Worm (Caenorhabditis elegans) whole organism, midembryonic: Measurements from ENCODE around the gene Y46E12BL.2.
A peak's percentile ranks its signal among the peaks of the same experiment; 100 is the strongest.

Experiments
- T22C8.4 ChIP-seq: fragments of 200-800 bp; sonication (Bioruptor generic); IDR thresholded peaks from 2 replicates; pipeline ENCODE4 v1.3.6; 2022; ENCODE audit warnings: missing genetic modification characterization, missing compliant biosample characterization
- cog-1 ChIP-seq: sonication (generic microtip); optimal IDR thresholded peaks from 2 replicates; lab custom pipeline; 2016; ENCODE audit warnings: missing genetic modification characterization, missing compliant biosample characterization
- flt-1 ChIP-seq: fragments of 200-800 bp; sonication (Bioruptor generic); IDR thresholded peaks from 2 replicates; pipeline ENCODE4 v1.3.6; 2022; ENCODE audit warnings: missing genetic modification characterization, missing compliant biosample characterization
- klf-2 ChIP-seq: fragments of 200-800 bp; sonication (Bioruptor generic); conservative IDR thresholded peaks from 2 replicates; pipeline ENCODE4 v1.3.6; 2022; ENCODE audit warnings: missing genetic modification reagents, missing genetic modification characterization, missing compliant biosample characterization
- med-1 ChIP-seq: sonication (generic microtip); optimal IDR thresholded peaks from 2 replicates; lab custom pipeline; 2017; ENCODE audit warnings: missing genetic modification characterization, mild to moderate bottlenecking, missing compliant biosample characterization, antibody characterized with exemption, missing genetic modification reagents; ENCODE audit not compliant: insufficient read depth
- ref-1 ChIP-seq: fragments of 200-800 bp; sonication (Bioruptor generic); conservative IDR thresholded peaks from 2 replicates; pipeline ENCODE4 v1.3.6; 2022; ENCODE audit warnings: missing genetic modification reagents, missing genetic modification characterization, missing compliant biosample characterization
- tab-1 ChIP-seq: fragments of 200-800 bp; sonication (Bioruptor generic); IDR thresholded peaks from 2 replicates; pipeline ENCODE4 v1.3.6; 2022; ENCODE audit warnings: missing genetic modification characterization, missing compliant biosample characterization
- ztf-23 ChIP-seq: fragments of 200-800 bp; sonication (Bioruptor generic); IDR thresholded peaks from 2 replicates; pipeline ENCODE4 v1.3.6; 2022; ENCODE audit warnings: missing genetic modification reagents, missing genetic modification characterization, missing compliant biosample characterization
- ztf-29 ChIP-seq: fragments of 200-800 bp; sonication (Bioruptor generic); IDR thresholded peaks from 2 replicates; pipeline ENCODE4 v1.3.6; 2022; ENCODE audit warnings: missing genetic modification reagents, missing genetic modification characterization, missing compliant biosample characterization

Y46E12BL.2 gene

ce11 chrII:15232705-15233104 is at the start of gene Y46E12BL.2:
Gene Y46E12BL.2, plus strand, starts transcription at chrII:15232947.
- TF ChIP-seq T22C8.4 (no peak), klf-2 (GFP tag; lab: Robert Waterston, UW) (no peak), tab-1 (no peak), ztf-23 (GFP tag; lab: Robert Waterston, UW) (peak; percentile 70; the same call in 1 of the 2 replicates), cog-1 (peak; percentile 13), flt-1 (GFP tag; lab: Robert Waterston, UW) (peak; percentile 55; the same call in 1 of the 2 replicates), ztf-29 (GFP tag; lab: Robert Waterston, UW) (0 out of 2 replicates have a peak, but pooled peaks have one; percentile 53), ref-1 (GFP tag; lab: Robert Waterston, UW) (no peak), med-1 (GFP tag; lab: Kevin White, UChicago) (no peak)

ce11 chrII:15183139-15183538 is 49.6 kb upstream of the Y46E12BL.2 start, which contains the start of gene gst-34:
Gene gst-34, minus strand, starts transcription at chrII:15183239.
- TF ChIP-seq cog-1 (no peak), ztf-23 (GFP tag; lab: Robert Waterston, UW) (no peak), tab-1 (no peak), T22C8.4 (no peak), flt-1 (GFP tag; lab: Robert Waterston, UW) (no peak), ref-1 (GFP tag; lab: Robert Waterston, UW) (no peak), med-1 (GFP tag; lab: Kevin White, UChicago) (no peak), ztf-29 (GFP tag; lab: Robert Waterston, UW) (no peak), klf-2 (GFP tag; lab: Robert Waterston, UW) (no peak)

ce11 chrII:15185289-15185688 is 47.5 kb upstream of the Y46E12BL.2 start, which contains the start of gene gst-35:
Gene gst-35, minus strand, starts transcription at chrII:15185389.
- TF ChIP-seq ref-1 (GFP tag; lab: Robert Waterston, UW), result no peak
- TF ChIP-seq flt-1 (GFP tag; lab: Robert Waterston, UW), result no peak
- no peak for TF ChIP-seq tab-1
- TF ChIP-seq klf-2 (GFP tag; lab: Robert Waterston, UW), result no peak
- no peak for TF ChIP-seq T22C8.4
- TF ChIP-seq med-1 (GFP tag; lab: Kevin White, UChicago), result no peak
- no peak for TF ChIP-seq cog-1
- TF ChIP-seq ztf-23 (GFP tag; lab: Robert Waterston, UW), result no peak
- no peak for TF ChIP-seq ztf-29 (GFP tag; lab: Robert Waterston, UW)

- TF ChIP-seq ztf-29 (GFP tag; lab: Robert Waterston, UW), result no peak
- TF ChIP-seq klf-2 (GFP tag; lab: Robert Waterston, UW), result no peak
- TF ChIP-seq ztf-23 (GFP tag; lab: Robert Waterston, UW), result no peak
- TF ChIP-seq med-1 (GFP tag; lab: Kevin White, UChicago), result no peak
Measured at ce11 chrII:15189956-15190355, 42.8 kb upstream of the Y46E12BL.2 start.

- TF ChIP-seq ztf-29 (GFP tag; lab: Robert Waterston, UW) (no peak), T22C8.4 (no peak), flt-1 (GFP tag; lab: Robert Waterston, UW) (no peak), tab-1 (no peak), cog-1 (no peak), ref-1 (GFP tag; lab: Robert Waterston, UW) (no peak), klf-2 (GFP tag; lab: Robert Waterston, UW) (no peak)
Measured at ce11 chrII:15190971-15191370, 41.8 kb upstream of the Y46E12BL.2 start.

- TF ChIP-seq med-1 (GFP tag; lab: Kevin White, UChicago) (no peak), klf-2 (GFP tag; lab: Robert Waterston, UW) (no peak), T22C8.4 (no peak), ztf-29 (GFP tag; lab: Robert Waterston, UW) (no peak)
Measured at ce11 chrII:15193961-15194360, 38.8 kb upstream of the Y46E12BL.2 start.

ce11 chrII:15195346-15195745 is 37.4 kb upstream of the Y46E12BL.2 start:
- TF ChIP-seq ztf-23 (GFP tag; lab: Robert Waterston, UW) (no peak), tab-1 (no peak), cog-1 (no peak), klf-2 (GFP tag; lab: Robert Waterston, UW) (no peak), T22C8.4 (no peak)

- no peak for TF ChIP-seq tab-1
Measured at ce11 chrII:15196433-15196832, 36.3 kb upstream of the Y46E12BL.2 start, which contains the start of gene spsb-1. Gene spsb-1, plus strand, starts transcription at chrII:15196733.

ce11 chrII:15197500-15197899 is 35.2 kb upstream of the Y46E12BL.2 start:
- no peak for TF ChIP-seq T22C8.4
- TF ChIP-seq med-1 (GFP tag; lab: Kevin White, UChicago), result no peak
- no peak for TF ChIP-seq klf-2 (GFP tag; lab: Robert Waterston, UW)
- TF ChIP-seq ztf-29 (GFP tag; lab: Robert Waterston, UW), result no peak
- TF ChIP-seq tab-1, result no peak
- no peak for TF ChIP-seq cog-1
- TF ChIP-seq flt-1 (GFP tag; lab: Robert Waterston, UW), result no peak
- TF ChIP-seq ref-1 (GFP tag; lab: Robert Waterston, UW), result no peak

- no peak for TF ChIP-seq flt-1 (GFP tag; lab: Robert Waterston, UW)
- no peak for TF ChIP-seq cog-1
- TF ChIP-seq klf-2 (GFP tag; lab: Robert Waterston, UW), result no peak
- TF ChIP-seq tab-1, result no peak
- TF ChIP-seq T22C8.4, result no peak
- TF ChIP-seq med-1 (GFP tag; lab: Kevin White, UChicago), result no peak
- no peak for TF ChIP-seq ref-1 (GFP tag; lab: Robert Waterston, UW)
- no peak for TF ChIP-seq ztf-29 (GFP tag; lab: Robert Waterston, UW)
- no peak for TF ChIP-seq ztf-23 (GFP tag; lab: Robert Waterston, UW)
Measured at ce11 chrII:15203398-15204068, 29.2 kb upstream of the Y46E12BL.2 start.
